Fruit fly (Drosophila melanogaster) whole organism, embryonic: ENCODE results near the gene wds.

Source experiments
- Adf1 ChIP-seq: fragments of 200-800 bp; sonication (Bioruptor generic); IDR thresholded peaks from 2 replicates; pipeline ENCODE4 v1.3.6; 2022; ENCODE audit warnings: missing biosample characterization, missing genetic modification characterization
- Atf6 ChIP-seq: fragments of 200-800 bp; sonication (Bioruptor generic); IDR thresholded peaks from 2 replicates; pipeline ENCODE4 v1.3.6; 2022; ENCODE audit warnings: missing biosample characterization, missing genetic modification characterization
- Bgb ChIP-seq: fragments of 200-800 bp; sonication (Bioruptor generic); IDR thresholded peaks from 2 replicates; pipeline ENCODE4 v1.3.6; 2022; ENCODE audit warnings: missing biosample characterization, missing genetic modification characterization; ENCODE audit not compliant: partially characterized antibody
- Blimp-1 ChIP-seq: fragments of 200-800 bp; sonication (Bioruptor generic); optimal IDR thresholded peaks from 3 replicates; lab custom pipeline; 2018; ENCODE audit warnings: missing biosample characterization, missing genetic modification characterization, mild to moderate bottlenecking, moderate library complexity, missing genetic modification reagents
- CG10274 ChIP-seq: fragments of 200-800 bp; sonication (Bioruptor generic); optimal IDR thresholded peaks from 3 replicates; lab custom pipeline; 2017; ENCODE audit warnings: missing biosample characterization, mild to moderate bottlenecking, missing genetic modification characterization
- CG10462 ChIP-seq: fragments of 200-800 bp; sonication (Bioruptor generic); optimal IDR thresholded peaks from 2 replicates; lab custom pipeline; 2016; ENCODE audit warnings: missing biosample characterization, missing genetic modification characterization
- CG12299 ChIP-seq: fragments of 200-800 bp; sonication (Bioruptor generic); optimal IDR thresholded peaks from 2 replicates; lab custom pipeline; 2018; ENCODE audit warnings: missing biosample characterization, mild to moderate bottlenecking, missing genetic modification characterization
- CG13296 ChIP-seq: fragments of 200-800 bp; sonication (Bioruptor generic); optimal IDR thresholded peaks from 3 replicates; lab custom pipeline; 2018; ENCODE audit warnings: missing biosample characterization, mild to moderate bottlenecking, missing genetic modification characterization
- CG14014 ChIP-seq: fragments of 200-800 bp; sonication (Bioruptor generic); IDR thresholded peaks from 2 replicates; pipeline ENCODE4 v1.3.6; 2022; ENCODE audit warnings: missing biosample characterization, missing genetic modification characterization
- CG14050 ChIP-seq: fragments of 200-800 bp; sonication (Bioruptor generic); IDR thresholded peaks from 3 replicates; pipeline ENCODE4 v1.3.6; 2022; ENCODE audit warnings: missing biosample characterization, missing genetic modification characterization
- CG17186 ChIP-seq: fragments of 200-800 bp; sonication (Bioruptor generic); optimal IDR thresholded peaks from 3 replicates; lab custom pipeline; 2017; ENCODE audit warnings: missing biosample characterization, missing genetic modification reagents, missing genetic modification characterization
- CG17385 ChIP-seq: fragments of 200-800 bp; sonication (Bioruptor generic); optimal IDR thresholded peaks from 3 replicates; lab custom pipeline; 2018; ENCODE audit warnings: missing biosample characterization, mild to moderate bottlenecking, missing genetic modification characterization
- CG18476 ChIP-seq: fragments of 200-800 bp; sonication (Bioruptor generic); optimal IDR thresholded peaks from 2 replicates; lab custom pipeline; 2016; ENCODE audit warnings: missing biosample characterization, mild to moderate bottlenecking, missing genetic modification characterization
- CG2116 ChIP-seq: fragments of 200-800 bp; sonication (Bioruptor generic); optimal IDR thresholded peaks from 3 replicates; lab custom pipeline; 2018; ENCODE audit warnings: missing biosample characterization, mild to moderate bottlenecking, missing genetic modification characterization
- CG33213 ChIP-seq: fragments of 200-800 bp; sonication (Bioruptor generic); optimal IDR thresholded peaks from 3 replicates; lab custom pipeline; 2016; ENCODE audit warnings: missing biosample characterization, missing genetic modification characterization
- CG3838 ChIP-seq: fragments of 200-800 bp; sonication (Bioruptor generic); optimal IDR thresholded peaks from 3 replicates; lab custom pipeline; 2016; ENCODE audit warnings: missing biosample characterization, missing genetic modification characterization
- CG4328 ChIP-seq: fragments of 200-800 bp; sonication (Bioruptor generic); optimal IDR thresholded peaks from 3 replicates; lab custom pipeline; 2017; ENCODE audit warnings: missing biosample characterization, missing genetic modification reagents, missing genetic modification characterization
- CG5245 ChIP-seq: fragments of 200-800 bp; sonication (Bioruptor generic); optimal IDR thresholded peaks from 3 replicates; lab custom pipeline; 2016; ENCODE audit warnings: missing biosample characterization, missing genetic modification characterization
- CG8478 ChIP-seq: fragments of >200 bp; optimal IDR thresholded peaks from 2 replicates; lab custom pipeline; 2018
- CG8924 ChIP-seq: fragments of 200-800 bp; optimal IDR thresholded peaks from 3 replicates; lab custom pipeline; 2019; ENCODE audit warnings: missing biosample characterization, mild to moderate bottlenecking, missing genetic modification characterization, moderate library complexity
- CG9817 ChIP-seq: fragments of 200-800 bp; sonication (Bioruptor generic); optimal IDR thresholded peaks from 2 replicates; lab custom pipeline; 2018; ENCODE audit warnings: missing biosample characterization, mild to moderate bottlenecking, missing genetic modification characterization, moderate library complexity
- CHES-1-like ChIP-seq: fragments of 200-800 bp; sonication (Bioruptor generic); optimal IDR thresholded peaks from 2 replicates; lab custom pipeline; 2016; ENCODE audit warnings: missing biosample characterization, missing genetic modification characterization
- CkIIα-i1 ChIP-seq: fragments of 200-800 bp; sonication (Bioruptor generic); IDR thresholded peaks from 2 replicates; pipeline ENCODE4 v1.3.6; 2022; ENCODE audit warnings: missing biosample characterization, missing genetic modification characterization
- Dip3 ChIP-seq: fragments of 200-800 bp; sonication (Bioruptor generic); optimal IDR thresholded peaks from 3 replicates; lab custom pipeline; 2016; ENCODE audit warnings: missing biosample characterization, missing genetic modification characterization
- Doc2 ChIP-seq: fragments of 200-800 bp; sonication (Bioruptor generic); IDR thresholded peaks from 2 replicates; pipeline ENCODE4 v1.3.6; 2022; ENCODE audit warnings: missing biosample characterization, missing genetic modification characterization
- Eip74EF ChIP-seq, 2 experiments: fragments of 200-800 bp in 1 of 2; fragments of >200 bp in 1 of 2; sonication (Bioruptor generic) in 1 of 2; optimal IDR thresholded peaks; 2 replicates each; lab custom pipeline; 2017 to 2019; ENCODE audit warnings: missing biosample characterization in 2 of 2, missing genetic modification characterization in 2 of 2, mild to moderate bottlenecking in 1 of 2, moderate library complexity in 1 of 2
- Lhr ChIP-seq: fragments of 200-800 bp; sonication (Bioruptor generic); optimal IDR thresholded peaks from 3 replicates; lab custom pipeline; 2017; ENCODE audit warnings: mild to moderate bottlenecking, missing biosample characterization, missing genetic modification reagents, missing genetic modification characterization
- MTF-1 ChIP-seq: fragments of 200-800 bp; sonication (Bioruptor generic); optimal IDR thresholded peaks from 2 replicates; lab custom pipeline; 2018; ENCODE audit warnings: missing biosample characterization, mild to moderate bottlenecking, missing genetic modification characterization, borderline replicate concordance
- Myb ChIP-seq: fragments of 200-800 bp; sonication (Bioruptor generic); optimal IDR thresholded peaks from 2 replicates; lab custom pipeline; 2016; ENCODE audit warnings: missing biosample characterization, missing genetic modification characterization
- Sox102F ChIP-seq: fragments of 200-800 bp; sonication (Bioruptor generic); optimal IDR thresholded peaks from 2 replicates; lab custom pipeline; 2018; ENCODE audit warnings: missing biosample characterization, mild to moderate bottlenecking, missing genetic modification characterization, moderate library complexity
- Ssrp ChIP-seq: fragments of 200-800 bp; sonication (Bioruptor generic); optimal IDR thresholded peaks from 2 replicates; lab custom pipeline; 2018; ENCODE audit warnings: missing biosample characterization, mild to moderate bottlenecking, missing genetic modification characterization, moderate library complexity
- Stat92E ChIP-seq, 3 experiments: fragments of >200 bp in 2 of 3; fragments of 200-800 bp in 1 of 3; sonication (Bioruptor generic) in 1 of 3; optimal IDR thresholded peaks; 2 replicates each; lab custom pipeline; 2017 to 2019; ENCODE audit warnings: missing biosample characterization in 3 of 3, missing genetic modification characterization in 3 of 3, mild to moderate bottlenecking in 1 of 3, moderate library complexity in 1 of 3
- ap ChIP-seq: fragments of 200-800 bp; sonication (Bioruptor generic); IDR thresholded peaks from 2 replicates; pipeline ENCODE4 v1.3.6; 2022; ENCODE audit warnings: missing biosample characterization, missing genetic modification characterization
- ase ChIP-seq: fragments of 200-800 bp; sonication (Bioruptor generic); IDR thresholded peaks from 3 replicates; pipeline ENCODE4 v1.3.6; 2022; ENCODE audit warnings: missing biosample characterization, missing genetic modification characterization
- croc ChIP-seq: fragments of 200-800 bp; sonication (Bioruptor generic); conservative IDR thresholded peaks from 3 replicates; pipeline ENCODE4 v1.3.6; 2022; ENCODE audit warnings: missing biosample characterization, missing genetic modification characterization
- gfzf ChIP-seq: fragments of 200-800 bp; sonication (Bioruptor generic); optimal IDR thresholded peaks from 2 replicates; lab custom pipeline; 2016; ENCODE audit warnings: missing biosample characterization, mild to moderate bottlenecking, missing genetic modification characterization, moderate library complexity
- grau ChIP-seq: fragments of 200-800 bp; optimal IDR thresholded peaks from 3 replicates; lab custom pipeline; 2019; ENCODE audit warnings: missing biosample characterization, mild to moderate bottlenecking, missing genetic modification characterization, moderate library complexity
- ham ChIP-seq: fragments of 200-800 bp; sonication (Bioruptor generic); IDR thresholded peaks from 2 replicates; pipeline ENCODE4 v1.3.6; 2022; ENCODE audit warnings: missing biosample characterization, missing genetic modification characterization
- inv ChIP-seq: fragments of 200-800 bp; sonication (Bioruptor generic); IDR thresholded peaks from 2 replicates; pipeline ENCODE4 v1.3.6; 2022; ENCODE audit warnings: missing biosample characterization, missing genetic modification characterization; ENCODE audit not compliant: partially characterized antibody
- lola ChIP-seq, 3 experiments: fragments of >200 bp in 2 of 3; fragments of 200-800 bp in 1 of 3; sonication (Bioruptor generic) in 1 of 3; optimal IDR thresholded peaks; 2 replicates each; lab custom pipeline; 2017 to 2019; ENCODE audit warnings: missing biosample characterization in 3 of 3, missing genetic modification characterization in 3 of 3, mild to moderate bottlenecking in 1 of 3, moderate library complexity in 1 of 3
- pfk ChIP-seq: fragments of 200-800 bp; sonication (Bioruptor generic); optimal IDR thresholded peaks from 2 replicates; lab custom pipeline; 2018; ENCODE audit warnings: missing biosample characterization, mild to moderate bottlenecking, missing genetic modification characterization, moderate library complexity
- pita ChIP-seq: fragments of 200-800 bp; sonication (Bioruptor generic); optimal IDR thresholded peaks from 2 replicates; lab custom pipeline; 2017; ENCODE audit warnings: missing biosample characterization, mild to moderate bottlenecking, missing genetic modification characterization
- schlank ChIP-seq: fragments of 200-800 bp; sonication (Bioruptor generic); optimal IDR thresholded peaks from 2 replicates; lab custom pipeline; 2018; ENCODE audit warnings: missing biosample characterization, mild to moderate bottlenecking, missing genetic modification characterization
- sens-2 ChIP-seq: fragments of 200-800 bp; sonication (Bioruptor generic); IDR thresholded peaks from 2 replicates; pipeline ENCODE4 v1.3.6; 2022; ENCODE audit warnings: missing biosample characterization, missing genetic modification characterization
- shn ChIP-seq: fragments of 200-800 bp; sonication (Bioruptor generic); optimal IDR thresholded peaks from 3 replicates; lab custom pipeline; 2016; ENCODE audit warnings: missing biosample characterization, missing genetic modification characterization
- slbo ChIP-seq: fragments of 200-800 bp; sonication (Bioruptor generic); IDR thresholded peaks from 2 replicates; pipeline ENCODE4 v1.3.6; 2022; ENCODE audit warnings: missing biosample characterization, missing genetic modification characterization
- sna ChIP-seq: fragments of 200-800 bp; sonication (Bioruptor generic); IDR thresholded peaks from 2 replicates; pipeline ENCODE4 v1.3.6; 2022; ENCODE audit warnings: missing biosample characterization, missing genetic modification characterization; ENCODE audit not compliant: partially characterized antibody
- ssp ChIP-seq: fragments of 200-800 bp; sonication (Bioruptor generic); IDR thresholded peaks from 2 replicates; pipeline ENCODE4 v1.3.6; 2022; ENCODE audit warnings: missing biosample characterization, missing genetic modification characterization
- unc-4 ChIP-seq: fragments of 200-800 bp; sonication (Bioruptor generic); IDR thresholded peaks from 2 replicates; pipeline ENCODE4 v1.3.6; 2022; ENCODE audit warnings: missing biosample characterization, missing genetic modification characterization; ENCODE audit not compliant: partially characterized antibody
- wdn ChIP-seq: fragments of 200-800 bp; sonication (Bioruptor generic); IDR thresholded peaks from 2 replicates; pipeline ENCODE4 v1.3.6; 2022; ENCODE audit warnings: missing biosample characterization, missing genetic modification characterization

Gene wds

dm6 chrX:2593753-2594096, 7.9 kb downstream of the wds start (continued):
- TF ChIP-seq lola (GFP tag; optimal IDR thresholded peaks at IDR 0.05; lab: Kevin White, UChicago) (peak in 1 of 3 experiments; percentile 54), ham (GFP tag; lab: Robert Waterston, UW) (peak; percentile 64; the same call in 1 of the 2 replicates), Stat92E (GFP tag; optimal IDR thresholded peaks at IDR 0.05; lab: Kevin White, UChicago) (no peak), unc-4 (GFP tag; lab: Robert Waterston, UW) (no peak), gfzf (GFP tag; lab: Kevin White, UChicago) (peak; percentile 10), sens-2 (peak; percentile 87), Dip3 (peak; percentile 96), grau (tag; lab: Kevin White, UChicago) (peak; percentile 98), slbo (GFP tag; lab: Robert Waterston, UW) (peak; percentile 98), CG8478 (lab: Kevin White, UChicago) (no peak), CG10274 (GFP tag; lab: Kevin White, UChicago) (peak; percentile 87), inv (GFP tag; lab: Robert Waterston, UW) (no peak), CG8924 (peak; percentile 85), CG33213 (GFP tag; lab: Kevin White, UChicago) (peak; percentile 91), Myb (GFP tag; lab: Kevin White, UChicago) (peak; percentile 78), Blimp-1 (GFP tag; lab: Kevin White, UChicago) (peak; percentile 83), Eip74EF (GFP tag; optimal IDR thresholded peaks at IDR 0.05; lab: Kevin White, UChicago) (peak in 1 of 2 experiments; percentile 79), CG17385 (GFP tag; lab: Kevin White, UChicago) (peak; percentile 85), CG14050 (GFP tag; lab: Robert Waterston, UW) (peak; percentile 88), Sox102F (GFP tag; lab: Kevin White, UChicago) (peak; percentile 87), sna (GFP tag; lab: Robert Waterston, UW) (no peak), Doc2 (GFP tag; lab: Robert Waterston, UW) (peak; percentile 74), CG4328 (GFP tag; lab: Kevin White, UChicago) (peak; percentile 42), CG5245 (GFP tag; lab: Kevin White, UChicago) (peak; percentile 92), CG12299 (peak; percentile 73), CG17186 (GFP tag; lab: Kevin White, UChicago) (peak; percentile 47), shn (GFP tag; lab: Kevin White, UChicago) (peak; percentile 83), Ssrp (tag; lab: Kevin White, UChicago) (peak; percentile 77), CG9817 (tag; lab: Kevin White, UChicago) (peak; percentile 84), schlank (tag; lab: Kevin White, UChicago) (peak; percentile 92), croc (peak; percentile 81), CG14014 (GFP tag; lab: Robert Waterston, UW) (peak; percentile 95), CkIIα-i1 (peak; percentile 85), pfk (no peak), Adf1 (GFP tag; lab: Robert Waterston, UW) (peak; percentile 85), Lhr (no peak), CG18476 (peak; percentile 83), ase (peak; percentile 88), MTF-1 (GFP tag; lab: Kevin White, UChicago) (peak; percentile 74), CHES-1-like (GFP tag; lab: Kevin White, UChicago) (peak; percentile 94), ap (peak; percentile 91), Bgb (no peak), CG3838 (GFP tag; lab: Kevin White, UChicago) (peak; percentile 59), wdn (GFP tag; lab: Robert Waterston, UW) (peak; percentile 95), CG2116 (GFP tag; lab: Kevin White, UChicago) (peak; percentile 23), pita (GFP tag; lab: Kevin White, UChicago) (no peak), ssp (peak; percentile 86), CG13296 (GFP tag; lab: Kevin White, UChicago) (peak; percentile 86), Atf6 (GFP tag; lab: Robert Waterston, UW) (peak; percentile 96), CG10462 (GFP tag; lab: Kevin White, UChicago) (peak; percentile 66)
